Worm (Caenorhabditis elegans) whole organism, L3 larva: ENCODE measurements around the gene ints-6.
A peak's percentile ranks its signal among the peaks of the same experiment; 100 is the strongest.

Experiments used
- R02D3.7 ChIP-seq: fragments of 150-350 bp; optimal IDR thresholded peaks from 2 replicates; lab custom pipeline; 2014; ENCODE audit warnings: missing biosample characterization, missing genetic modification characterization
- aly-2 ChIP-seq: fragments of 150-350 bp; optimal IDR thresholded peaks from 2 replicates; lab custom pipeline; 2014; ENCODE audit warnings: missing biosample characterization, missing genetic modification characterization
- ama-1 ChIP-seq: fragments of 150-350 bp; optimal IDR thresholded peaks from 2 replicates; lab custom pipeline; 2018
- ceh-9 ChIP-seq: sonication (generic microtip); optimal IDR thresholded peaks from 2 replicates; lab custom pipeline; 2018; ENCODE audit warnings: missing biosample characterization, missing genetic modification characterization
- egl-5 ChIP-seq: fragments of 150-350 bp; optimal IDR thresholded peaks from 2 replicates; lab custom pipeline; 2017; ENCODE audit warnings: missing biosample characterization, missing genetic modification reagents, missing genetic modification characterization, inconsistent platforms
- elt-2 ChIP-seq: sonication (generic microtip); optimal IDR thresholded peaks from 2 replicates; lab custom pipeline; 2016; ENCODE audit warnings: missing genetic modification reagents, mild to moderate bottlenecking, missing genetic modification characterization, missing compliant biosample characterization
- elt-3 ChIP-seq, 3 experiments: fragments of 150-350 bp in 1 of 3; sonication (generic microtip) in 2 of 3; optimal IDR thresholded peaks; 2 replicates in 2 of 3; 4 replicates in 1 of 3; lab custom pipeline; 2014 to 2017; ENCODE audit warnings: missing biosample characterization in 3 of 3, missing genetic modification characterization in 3 of 3
- eor-1 ChIP-seq, 2 experiments: fragments of 150-350 bp; optimal IDR thresholded peaks; 2 replicates each; lab custom pipeline; 2014 to 2018; ENCODE audit warnings: missing biosample characterization in 2 of 2, missing genetic modification characterization in 2 of 2
- fkh-2 ChIP-seq: fragments of 150-350 bp; optimal IDR thresholded peaks from 2 replicates; lab custom pipeline; 2014; ENCODE audit warnings: missing biosample characterization, missing genetic modification reagents, missing genetic modification characterization
- fos-1 ChIP-seq: fragments of 150-350 bp; optimal IDR thresholded peaks from 2 replicates; lab custom pipeline; 2014; ENCODE audit warnings: missing biosample characterization, missing genetic modification characterization
- jun-1 ChIP-seq: fragments of 150-350 bp; optimal IDR thresholded peaks from 2 replicates; lab custom pipeline; 2014; ENCODE audit warnings: missing biosample characterization, missing genetic modification reagents, missing genetic modification characterization
- lin-15B ChIP-seq: fragments of 150-350 bp; optimal IDR thresholded peaks from 2 replicates; lab custom pipeline; 2014; ENCODE audit warnings: missing biosample characterization, missing genetic modification characterization
- lin-39 ChIP-seq: fragments of 150-350 bp; optimal IDR thresholded peaks from 2 replicates; lab custom pipeline; 2018; ENCODE audit warnings: missing biosample characterization, missing genetic modification reagents, missing genetic modification characterization
- lsy-12 ChIP-seq: sonication (generic microtip); optimal IDR thresholded peaks from 2 replicates; lab custom pipeline; 2016; ENCODE audit warnings: mild to moderate bottlenecking, missing genetic modification characterization, missing compliant biosample characterization
- mml-1 ChIP-seq: fragments of 150-350 bp; sonication (generic microtip); optimal IDR thresholded peaks from 3 replicates; lab custom pipeline; 2014; ENCODE audit warnings: missing biosample characterization, missing genetic modification characterization
- nfya-1 ChIP-seq: sonication (generic microtip); optimal IDR thresholded peaks from 2 replicates; lab custom pipeline; 2017; ENCODE audit warnings: missing genetic modification characterization, mild to moderate bottlenecking, missing compliant biosample characterization, antibody characterized with exemption, moderate library complexity; ENCODE audit not compliant: insufficient read depth
- nhr-11 ChIP-seq: fragments of 150-350 bp; optimal IDR thresholded peaks from 2 replicates; lab custom pipeline; 2014; ENCODE audit warnings: missing biosample characterization, missing genetic modification characterization
- nhr-12 ChIP-seq: fragments of 150-350 bp; optimal IDR thresholded peaks from 2 replicates; lab custom pipeline; 2014; ENCODE audit warnings: missing biosample characterization, missing genetic modification characterization
- nhr-23 ChIP-seq: fragments of 150-350 bp; optimal IDR thresholded peaks from 2 replicates; lab custom pipeline; 2014; ENCODE audit warnings: missing biosample characterization, missing genetic modification reagents, missing genetic modification characterization
- nhr-25 ChIP-seq: sonication (generic microtip); optimal IDR thresholded peaks from 2 replicates; lab custom pipeline; 2017; ENCODE audit warnings: missing biosample characterization, missing genetic modification characterization
- nhr-28 ChIP-seq: fragments of 150-350 bp; optimal IDR thresholded peaks from 2 replicates; lab custom pipeline; 2014; ENCODE audit warnings: missing biosample characterization, missing genetic modification characterization
- nhr-43 ChIP-seq: sonication (generic microtip); optimal IDR thresholded peaks from 2 replicates; lab custom pipeline; 2016; ENCODE audit warnings: mild to moderate bottlenecking, missing genetic modification characterization, missing compliant biosample characterization; ENCODE audit not compliant: poor library complexity, severe bottlenecking
- nhr-67 ChIP-seq: fragments of 150-350 bp; optimal IDR thresholded peaks from 2 replicates; lab custom pipeline; 2014; ENCODE audit warnings: missing biosample characterization, missing genetic modification characterization
- nhr-77 ChIP-seq: fragments of 150-350 bp; optimal IDR thresholded peaks from 2 replicates; lab custom pipeline; 2014; ENCODE audit warnings: missing biosample characterization, missing genetic modification characterization
- pha-4 ChIP-seq: fragments of 150-350 bp; optimal IDR thresholded peaks from 2 replicates; lab custom pipeline; 2014; ENCODE audit warnings: missing biosample characterization, missing genetic modification reagents, missing genetic modification characterization
- pqm-1 ChIP-seq: fragments of 150-350 bp; optimal IDR thresholded peaks from 2 replicates; lab custom pipeline; 2017; ENCODE audit warnings: missing biosample characterization, missing genetic modification characterization, inconsistent platforms
- snpc-4 ChIP-seq: fragments of 150-350 bp; optimal IDR thresholded peaks from 2 replicates; lab custom pipeline; 2014; ENCODE audit warnings: missing biosample characterization, missing genetic modification characterization
- tbx-2 ChIP-seq: sonication (generic microtip); optimal IDR thresholded peaks from 2 replicates; lab custom pipeline; 2016; ENCODE audit warnings: mild to moderate bottlenecking, missing genetic modification characterization, missing compliant biosample characterization
- unc-39 ChIP-seq: sonication (generic microtip); optimal IDR thresholded peaks from 4 replicates; lab custom pipeline; 2017; ENCODE audit warnings: missing biosample characterization, missing genetic modification characterization
- zag-1 ChIP-seq: fragments of 150-350 bp; optimal IDR thresholded peaks from 2 replicates; lab custom pipeline; 2014; ENCODE audit warnings: missing biosample characterization, missing genetic modification characterization
- ztf-11 ChIP-seq: fragments of 150-350 bp; optimal IDR thresholded peaks from 2 replicates; lab custom pipeline; 2014; ENCODE audit warnings: missing biosample characterization, missing genetic modification characterization
- ztf-4 ChIP-seq: fragments of 150-350 bp; optimal IDR thresholded peaks from 2 replicates; lab custom pipeline; 2014; ENCODE audit warnings: missing biosample characterization, missing genetic modification characterization

The ints-6 gene

DNA sequence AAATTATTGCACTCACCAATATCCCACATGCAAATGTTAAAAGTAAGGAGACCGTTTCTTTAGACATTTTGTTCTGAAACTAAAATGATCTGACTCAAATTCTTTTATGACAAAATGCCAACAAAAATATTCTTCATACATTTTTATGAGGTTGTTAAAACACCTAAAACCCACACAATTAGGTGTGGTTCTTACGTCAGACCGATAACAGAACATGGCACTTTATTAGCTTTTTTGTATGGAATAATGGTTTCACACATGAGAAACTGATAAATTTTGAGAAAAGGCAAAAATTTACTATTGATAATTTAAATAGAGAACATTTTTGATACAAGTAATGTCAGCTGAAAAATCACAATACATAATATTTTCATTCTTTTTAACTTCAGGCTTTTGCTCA is 38.0 kb upstream of the ints-6 start, which contains the start of gene C49C8.5:
Gene C49C8.5, minus strand, starts transcription at position 73 of the 400 bp plus-strand sequence.
- TF ChIP-seq elt-2 (tag; lab: Kevin White, UChicago) (peak; percentile 54), pqm-1 (tag; lab: Kevin White, UChicago) (peak; percentile 20), zag-1 (tag; lab: Kevin White, UChicago) (no peak)

DNA sequence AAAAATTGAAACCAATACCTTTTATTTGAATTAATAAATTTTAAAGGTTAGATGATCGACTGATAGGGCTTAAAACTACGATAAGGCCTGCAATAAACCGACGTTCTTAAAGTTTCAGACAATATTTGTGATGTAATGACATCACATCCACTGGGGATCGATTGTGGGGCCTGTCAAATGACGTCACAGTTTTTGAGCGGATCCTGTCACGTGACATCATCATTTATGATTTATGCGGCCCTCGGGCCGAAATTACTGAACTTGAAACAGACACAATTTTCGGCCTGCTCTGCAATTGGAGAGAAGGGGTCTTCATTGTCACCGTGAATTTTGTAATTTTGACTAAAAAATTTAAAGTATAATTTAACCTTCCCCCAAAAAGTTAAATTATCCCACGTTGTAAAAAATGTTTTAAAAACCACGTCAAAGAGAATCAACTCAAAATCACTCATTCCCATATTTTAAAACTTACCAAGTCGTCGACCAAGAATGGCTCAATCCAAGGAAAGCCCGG is 37.4 kb upstream of the ints-6 start, which contains the start of gene C49C8.1:
Gene C49C8.1, plus strand, starts transcription at position 464 of the 514 bp plus-strand sequence.
- TF ChIP-seq mml-1 (tag; lab: Kevin White, UChicago) (no peak), egl-5 (tag; lab: Kevin White, UChicago) (no peak), jun-1 (no peak), lsy-12 (tag; lab: Kevin White, UChicago) (no peak), elt-2 (tag; lab: Kevin White, UChicago) (peak; percentile 30), nfya-1 (tag; lab: Kevin White, UChicago) (no peak), lin-39 (tag; lab: Kevin White, UChicago) (no peak), aly-2 (tag; lab: Kevin White, UChicago) (no peak), ceh-9 (tag; lab: Kevin White, UChicago) (no peak)

DNA sequence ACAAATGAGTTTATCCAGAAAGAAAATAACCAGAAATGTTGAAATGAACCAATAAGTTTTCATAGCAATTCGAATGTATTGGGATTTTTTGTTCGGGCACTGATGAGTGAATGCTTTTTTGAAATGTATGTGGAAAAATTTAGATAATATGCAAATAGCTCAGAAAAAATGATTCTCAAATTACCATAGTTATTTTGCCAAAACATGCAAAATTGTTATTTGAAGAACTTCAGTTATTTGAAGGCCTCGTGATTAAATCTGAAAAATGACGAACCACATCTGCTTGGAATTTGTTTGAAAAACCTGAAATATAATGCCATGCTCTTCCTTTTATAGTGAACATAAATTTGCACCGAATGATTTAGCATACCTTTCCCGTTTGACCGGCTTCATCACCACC is 33.4 kb upstream of the ints-6 start, which contains the start of gene C49C8.6:
Gene C49C8.6, minus strand, starts transcription at position 101 of the 400 bp plus-strand sequence.
- TF ChIP-seq nhr-28 (tag; lab: Kevin White, UChicago): no peak

DNA sequence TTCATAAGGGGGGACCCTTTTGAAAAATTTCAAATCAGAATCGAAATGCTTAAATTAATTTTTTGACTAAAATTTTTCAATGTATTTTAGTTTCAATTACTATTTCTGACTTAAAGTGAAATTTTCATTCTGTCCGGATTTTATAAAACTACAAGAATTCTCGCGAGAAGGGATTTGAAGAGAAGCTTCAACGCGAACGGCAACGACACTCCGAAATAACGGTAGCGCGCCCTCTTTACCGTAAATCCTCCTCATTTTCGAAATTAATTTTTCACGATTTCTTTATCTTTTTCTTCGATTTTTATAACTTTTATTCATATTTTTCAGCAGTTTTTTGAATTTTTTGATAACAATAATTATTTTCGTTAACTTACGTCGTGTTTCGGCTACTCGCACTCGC is 25.8 kb upstream of the ints-6 start:
- TF ChIP-seq nhr-11 (tag; lab: Kevin White, UChicago) (no peak), lin-15B (tag; lab: Kevin White, UChicago) (no peak), ztf-11 (tag; lab: Kevin White, UChicago) (no peak), R02D3.7 (tag; lab: Kevin White, UChicago) (peak; percentile 79)

DNA sequence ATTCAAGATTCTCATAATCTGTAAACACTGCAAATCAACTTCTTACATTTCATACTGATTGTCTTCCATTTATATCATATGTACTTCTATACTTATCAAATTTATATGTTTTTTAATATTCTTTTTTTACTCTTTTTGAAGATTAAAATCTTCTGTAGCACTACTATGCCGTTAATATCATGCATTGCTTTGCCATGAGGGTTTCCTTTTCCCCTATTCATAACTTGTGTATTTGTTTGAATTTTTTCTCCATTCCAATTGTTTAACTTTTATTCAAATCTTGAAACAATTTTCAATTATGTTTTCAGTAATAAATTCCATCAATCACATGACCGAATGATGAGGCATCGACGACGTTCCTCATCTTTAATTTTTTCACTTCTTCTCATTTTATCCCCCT is 22.9 kb upstream of the ints-6 start, which contains the start of gene cdh-5:
Gene cdh-5, plus strand, starts transcription at position 301 of the 400 bp plus-strand sequence.
- no peak for TF ChIP-seq nhr-67 (tag; lab: Kevin White, UChicago)
- no peak for TF ChIP-seq ztf-4 (tag; lab: Kevin White, UChicago)
- TF ChIP-seq elt-2 (tag; lab: Kevin White, UChicago): no peak
- TF ChIP-seq zag-1 (tag; lab: Kevin White, UChicago): no peak
- no peak for TF ChIP-seq tbx-2
- no peak for TF ChIP-seq nhr-77
- no peak for TF ChIP-seq pha-4 (tag; lab: Kevin White, UChicago)
- no peak for TF ChIP-seq fos-1 (tag; lab: Kevin White, UChicago)
- no peak for TF ChIP-seq nhr-28 (tag; lab: Kevin White, UChicago)
- TF ChIP-seq aly-2 (tag; lab: Kevin White, UChicago): no peak
- no peak for TF ChIP-seq nhr-43 (tag; lab: Kevin White, UChicago)
- no peak for TF ChIP-seq elt-3 (tag; optimal IDR thresholded peaks at IDR 0.05; lab: Kevin White, UChicago)
- no peak for TF ChIP-seq nfya-1 (tag; lab: Kevin White, UChicago)

DNA sequence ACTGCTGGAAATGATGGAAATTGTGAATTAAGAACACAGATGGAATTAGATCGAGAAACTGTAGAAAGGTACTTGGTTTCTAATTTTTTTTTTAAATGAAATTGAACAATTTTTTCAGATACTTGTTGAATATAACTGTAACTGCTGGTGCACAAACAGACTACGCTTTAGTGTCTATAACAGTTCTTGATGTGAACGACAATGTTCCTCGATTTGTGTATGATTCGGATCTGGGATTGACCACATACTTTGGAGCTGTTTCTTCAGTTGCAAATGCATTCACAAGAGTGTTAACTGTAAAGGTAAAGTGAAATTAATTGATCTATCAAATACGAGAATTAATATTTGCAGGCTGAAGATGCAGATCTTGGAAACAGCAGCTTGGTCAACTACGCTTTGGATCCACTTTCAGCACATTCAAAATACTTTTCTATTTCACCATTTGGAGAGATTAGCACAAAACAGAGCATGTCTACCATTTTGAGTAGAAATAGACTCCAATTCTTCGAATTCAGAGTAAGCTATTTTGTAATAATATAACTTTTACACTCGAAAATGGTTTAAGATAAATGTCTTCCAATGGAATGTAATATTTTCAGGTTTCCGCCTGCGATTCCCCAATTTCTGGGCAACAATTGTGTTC is 17.7 kb upstream of the ints-6 start:
- TF ChIP-seq unc-39 (tag; lab: Kevin White, UChicago): no peak
- no peak for TF ChIP-seq nhr-43 (tag; lab: Kevin White, UChicago)
- TF ChIP-seq nhr-77: no peak
- no peak for TF ChIP-seq nhr-25 (tag; lab: Kevin White, UChicago)
- TF ChIP-seq ama-1 (lab: Kevin White, UChicago): no peak
- no peak for TF ChIP-seq fkh-2 (tag; lab: Kevin White, UChicago)
- no peak for TF ChIP-seq snpc-4
- no peak for TF ChIP-seq aly-2 (tag; lab: Kevin White, UChicago)
- TF ChIP-seq eor-1 (tag; optimal IDR thresholded peaks at IDR 0.05; lab: Kevin White, UChicago): no peak
- TF ChIP-seq nhr-23 (tag; lab: Kevin White, UChicago): no peak
- TF ChIP-seq nhr-12 (tag; lab: Kevin White, UChicago): no peak
- no peak for TF ChIP-seq lsy-12 (tag; lab: Kevin White, UChicago)
